Fruit fly (Drosophila melanogaster) whole organism, adult: ENCODE results near the gene Tbca.

ENCODE experiments used
- CG11617 ChIP-seq: fragments of 200-800 bp; sonication (Bioruptor generic); optimal IDR thresholded peaks from 2 replicates; lab custom pipeline; 2017; ENCODE audit warnings: mild to moderate bottlenecking, missing biosample characterization, missing genetic modification reagents, missing genetic modification characterization
- CG12768 ChIP-seq: fragments of 200-800 bp; sonication (Bioruptor generic); optimal IDR thresholded peaks from 2 replicates; lab custom pipeline; 2017; ENCODE audit warnings: missing biosample characterization, missing genetic modification characterization, mild to moderate bottlenecking, moderate library complexity, missing genetic modification reagents
- CG14711 ChIP-seq: fragments of 200-800 bp; sonication (Bioruptor generic); optimal IDR thresholded peaks from 2 replicates; lab custom pipeline; 2018; ENCODE audit warnings: missing biosample characterization, mild to moderate bottlenecking, missing genetic modification characterization, moderate library complexity
- CG1620 ChIP-seq: fragments of 200-800 bp; sonication (Bioruptor generic); optimal IDR thresholded peaks from 2 replicates; lab custom pipeline; 2016; ENCODE audit warnings: missing biosample characterization, missing genetic modification characterization
- CG33017 ChIP-seq: fragments of 200-800 bp; sonication (Bioruptor generic); optimal IDR thresholded peaks from 2 replicates; lab custom pipeline; 2018; ENCODE audit warnings: missing biosample characterization, mild to moderate bottlenecking, missing genetic modification characterization, moderate library complexity
- CG5204 ChIP-seq: fragments of 200-800 bp; sonication (Bioruptor generic); optimal IDR thresholded peaks from 2 replicates; lab custom pipeline; 2016; ENCODE audit warnings: missing biosample characterization, missing genetic modification characterization
- CG7045 ChIP-seq: fragments of 200-800 bp; sonication (Bioruptor generic); optimal IDR thresholded peaks from 2 replicates; lab custom pipeline; 2017; ENCODE audit warnings: missing biosample characterization, mild to moderate bottlenecking, missing genetic modification characterization
- CG7101 ChIP-seq: fragments of 200-800 bp; sonication (Bioruptor generic); optimal IDR thresholded peaks from 2 replicates; lab custom pipeline; 2018; ENCODE audit warnings: missing biosample characterization, mild to moderate bottlenecking, missing genetic modification characterization, moderate library complexity
- Clk ChIP-seq: fragments of 200-800 bp; sonication (Bioruptor generic); optimal IDR thresholded peaks from 2 replicates; lab custom pipeline; 2017; ENCODE audit warnings: missing biosample characterization, missing genetic modification characterization
- Crg-1 ChIP-seq: fragments of 200-800 bp; sonication (Bioruptor generic); optimal IDR thresholded peaks from 2 replicates; lab custom pipeline; 2016; ENCODE audit warnings: missing biosample characterization, missing genetic modification characterization
- Hr96 ChIP-seq: fragments of 200-800 bp; sonication (Bioruptor generic); optimal IDR thresholded peaks from 2 replicates; lab custom pipeline; 2016; ENCODE audit warnings: missing biosample characterization, missing genetic modification characterization
- Mnt ChIP-seq: fragments of 200-800 bp; sonication (Bioruptor generic); optimal IDR thresholded peaks from 2 replicates; lab custom pipeline; 2016; ENCODE audit warnings: missing biosample characterization, mild to moderate bottlenecking, missing genetic modification characterization
- bab1 ChIP-seq: fragments of 200-800 bp; sonication (Bioruptor generic); optimal IDR thresholded peaks from 3 replicates; lab custom pipeline; 2019; ENCODE audit warnings: missing biosample characterization, mild to moderate bottlenecking, missing genetic modification characterization, moderate library complexity
- cic ChIP-seq: fragments of 200-800 bp; sonication (Bioruptor generic); optimal IDR thresholded peaks from 2 replicates; lab custom pipeline; 2017; ENCODE audit warnings: missing biosample characterization, mild to moderate bottlenecking, missing genetic modification characterization, moderate library complexity
- cnc ChIP-seq, 2 experiments: fragments of >200 bp; optimal IDR thresholded peaks; 2 replicates each; lab custom pipeline; 2017
- kay ChIP-seq: fragments of 200-800 bp; sonication (Bioruptor generic); peaks from one replicate; lab custom pipeline; 2016; ENCODE audit warnings: missing biosample characterization, missing genetic modification characterization, borderline replicate concordance
- ovo ChIP-seq: fragments of 200-800 bp; sonication (Bioruptor generic); optimal IDR thresholded peaks from 2 replicates; lab custom pipeline; 2016; ENCODE audit warnings: missing biosample characterization, missing genetic modification characterization
- pad ChIP-seq: fragments of 200-800 bp; sonication (Bioruptor generic); optimal IDR thresholded peaks from 3 replicates; lab custom pipeline; 2017; ENCODE audit warnings: missing biosample characterization, missing genetic modification characterization, mild to moderate bottlenecking, moderate library complexity, missing genetic modification reagents
- tj ChIP-seq: fragments of 200-800 bp; sonication (Bioruptor generic); optimal IDR thresholded peaks from 3 replicates; lab custom pipeline; 2017; ENCODE audit warnings: missing biosample characterization, mild to moderate bottlenecking, missing genetic modification characterization, moderate library complexity
- toe ChIP-seq: fragments of 200-800 bp; sonication (Bioruptor generic); optimal IDR thresholded peaks from 2 replicates; lab custom pipeline; 2016; ENCODE audit warnings: missing biosample characterization, missing genetic modification characterization

Gene Tbca

dm6 chr3R:31743279-31743678 is at the start of gene Tbca:
Tbca (plus strand) TSS chr3R:31743490.
- TF ChIP-seq bab1 (GFP tag; lab: Kevin White, UChicago) (peak; percentile 79), CG14711 (peak; percentile 88), kay (GFP tag; lab: Kevin White, UChicago) (peak; percentile 100), CG7101 (no peak), CG12768 (GFP tag; lab: Kevin White, UChicago) (peak; percentile 36), ovo (GFP tag; lab: Kevin White, UChicago) (no peak), CG33017 (tag; lab: Kevin White, UChicago) (no peak), tj (GFP tag; lab: Kevin White, UChicago) (no peak), Mnt (GFP tag; lab: Kevin White, UChicago) (no peak), cic (GFP tag; lab: Kevin White, UChicago) (peak; percentile 30), toe (no peak), CG11617 (no peak), Crg-1 (GFP tag; lab: Kevin White, UChicago) (no peak), CG7045 (no peak), pad (GFP tag; lab: Kevin White, UChicago) (peak; percentile 73)

dm6 chr3R:31696664-31697063 is 46.6 kb upstream of the Tbca start:
- TF ChIP-seq kay (GFP tag; lab: Kevin White, UChicago) (no peak), ovo (GFP tag; lab: Kevin White, UChicago) (no peak), cnc (optimal IDR thresholded peaks at IDR 0.05; lab: Kevin White, UChicago) (no peak), CG7045 (no peak), Mnt (GFP tag; lab: Kevin White, UChicago) (no peak), CG14711 (no peak), Clk (GFP tag; lab: Kevin White, UChicago) (no peak)

dm6 chr3R:31697606-31698005 is 45.7 kb upstream of the Tbca start:
- TF ChIP-seq CG33017 (tag; lab: Kevin White, UChicago) (no peak), Mnt (GFP tag; lab: Kevin White, UChicago) (no peak), CG1620 (GFP tag; lab: Kevin White, UChicago) (no peak), CG14711 (no peak), Crg-1 (GFP tag; lab: Kevin White, UChicago) (no peak), CG12768 (GFP tag; lab: Kevin White, UChicago) (no peak), Hr96 (GFP tag; lab: Kevin White, UChicago) (no peak), ovo (GFP tag; lab: Kevin White, UChicago) (no peak), CG7045 (no peak), CG5204 (GFP tag; lab: Kevin White, UChicago) (no peak), pad (GFP tag; lab: Kevin White, UChicago) (no peak), Clk (GFP tag; lab: Kevin White, UChicago) (no peak), bab1 (GFP tag; lab: Kevin White, UChicago) (no peak), cnc (optimal IDR thresholded peaks at IDR 0.05; lab: Kevin White, UChicago) (no peak), CG11617 (no peak), cic (GFP tag; lab: Kevin White, UChicago) (no peak), toe (no peak)

- TF ChIP-seq CG11617 (no peak), cnc (optimal IDR thresholded peaks at IDR 0.05; lab: Kevin White, UChicago) (no peak), CG14711 (no peak), CG1620 (GFP tag; lab: Kevin White, UChicago) (no peak), CG7101 (no peak), Crg-1 (GFP tag; lab: Kevin White, UChicago) (no peak), CG12768 (GFP tag; lab: Kevin White, UChicago) (no peak), CG5204 (GFP tag; lab: Kevin White, UChicago) (no peak), tj (GFP tag; lab: Kevin White, UChicago) (no peak), Clk (GFP tag; lab: Kevin White, UChicago) (no peak), toe (no peak), kay (GFP tag; lab: Kevin White, UChicago) (no peak), CG33017 (tag; lab: Kevin White, UChicago) (no peak), Hr96 (GFP tag; lab: Kevin White, UChicago) (no peak)
Measured at dm6 chr3R:31698143-31698776, 45.0 kb upstream of the Tbca start.

dm6 chr3R:31700212-31700611 is 43.1 kb upstream of the Tbca start:
- no peak for TF ChIP-seq tj (GFP tag; lab: Kevin White, UChicago)
- no peak for TF ChIP-seq Mnt (GFP tag; lab: Kevin White, UChicago)
- no peak for TF ChIP-seq CG7101

dm6 chr3R:31701934-31702333 is 41.4 kb upstream of the Tbca start:
- TF ChIP-seq ovo (GFP tag; lab: Kevin White, UChicago) = no peak
- TF ChIP-seq CG1620 (GFP tag; lab: Kevin White, UChicago) = no peak
- TF ChIP-seq Clk (GFP tag; lab: Kevin White, UChicago) = no peak
- no peak for TF ChIP-seq cic (GFP tag; lab: Kevin White, UChicago)
- no peak for TF ChIP-seq tj (GFP tag; lab: Kevin White, UChicago)
- no peak for TF ChIP-seq CG33017 (tag; lab: Kevin White, UChicago)
- no peak for TF ChIP-seq toe
- TF ChIP-seq CG7045 = no peak
- no peak for TF ChIP-seq CG12768 (GFP tag; lab: Kevin White, UChicago)
- TF ChIP-seq Crg-1 (GFP tag; lab: Kevin White, UChicago) = no peak
- no peak for TF ChIP-seq CG14711
- TF ChIP-seq CG11617 = no peak
- no peak for TF ChIP-seq Hr96 (GFP tag; lab: Kevin White, UChicago)
- TF ChIP-seq Mnt (GFP tag; lab: Kevin White, UChicago) = no peak
- TF ChIP-seq bab1 (GFP tag; lab: Kevin White, UChicago) = no peak
